Worm (Caenorhabditis elegans): ENCODE data around the gene dot-1.2.

- TF ChIP-seq nhr-12 (tag; optimal IDR thresholded peaks at IDR 0.05), result no peak
- no peak for TF ChIP-seq unc-62 (GFP tag; optimal IDR thresholded peaks at IDR 0.05)
- TF ChIP-seq unc-39 (tag; optimal IDR thresholded peaks at IDR 0.05), result no peak
- TF ChIP-seq sem-2 (GFP tag; optimal IDR thresholded peaks at IDR 0.05), result no peak
- no peak for TF ChIP-seq pha-4 (tag; optimal IDR thresholded peaks at IDR 0.05)
- no peak for TF ChIP-seq ceh-39 (tag; optimal IDR thresholded peaks at IDR 0.05)
- no peak for TF ChIP-seq unc-120 (tag; optimal IDR thresholded peaks at IDR 0.05; ENCODE audit: poor library complexity, severe bottlenecking)
- TF ChIP-seq snpc-4 (tag; optimal IDR thresholded peaks at IDR 0.05), result no peak
- TF ChIP-seq ces-1 (GFP tag; optimal IDR thresholded peaks at IDR 0.05), result no peak
These were observed 3.0 kb upstream of the dot-1.2 start for ce11 chrX:11872210-11872609.

All from whole organism, mixed stage, embryonic.